Worm (Caenorhabditis elegans): Measurements from ENCODE around the gene W07A12.4.

Gene W07A12.4

DNA sequence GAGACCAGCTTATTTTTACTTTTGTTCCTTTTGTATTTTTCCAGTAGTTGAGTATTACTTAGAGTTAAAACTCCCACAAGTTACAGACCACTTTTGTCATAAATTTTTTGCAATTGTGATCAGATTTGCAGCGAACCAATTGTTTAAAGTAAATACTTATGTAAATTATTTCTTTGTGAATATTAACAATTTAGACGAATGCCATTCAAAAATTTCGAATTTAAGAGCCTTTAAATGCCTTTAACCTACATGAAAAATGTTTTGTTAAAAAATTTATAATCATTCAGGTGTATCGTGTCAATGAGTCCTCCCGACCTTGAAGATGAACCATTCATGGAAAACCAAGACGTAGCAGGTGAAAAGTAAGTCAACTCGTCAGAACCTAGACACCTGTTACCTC lies at the start of gene W07A12.4:
W07A12.4 (plus strand) TSS at position 301 of the 400 bp plus-strand sequence.
- TF ChIP-seq pag-3 (tag; optimal IDR thresholded peaks at IDR 0.05; ENCODE audit: borderline replicate concordance): no peak
- no peak for TF ChIP-seq ttx-3 (tag; optimal IDR thresholded peaks at IDR 0.05)
- TF ChIP-seq hlh-8 (tag; optimal IDR thresholded peaks at IDR 0.05): no peak
- TF ChIP-seq pha-4 (tag; optimal IDR thresholded peaks at IDR 0.05): no peak
- TF ChIP-seq rnt-1 (tag; optimal IDR thresholded peaks at IDR 0.05): no peak
- no peak for TF ChIP-seq fkh-6 (tag; optimal IDR thresholded peaks at IDR 0.05)
- no peak for TF ChIP-seq sox-2 (GFP tag; IDR thresholded peaks at IDR 0.05)
- TF ChIP-seq gmeb-2 (tag; optimal IDR thresholded peaks at IDR 0.05): no peak
- no peak for TF ChIP-seq K09A11.1 (tag; optimal IDR thresholded peaks at IDR 0.05; ENCODE audit: insufficient read depth)
- no peak for TF ChIP-seq pros-1 (tag; optimal IDR thresholded peaks at IDR 0.05)
- TF ChIP-seq dve-1 (tag; optimal IDR thresholded peaks at IDR 0.05): no peak
- TF ChIP-seq unc-42 (tag; optimal IDR thresholded peaks at IDR 0.05): no peak

ce11 chrII:9097302-9097701 lies 48.8 kb upstream of the W07A12.4 start:
- no peak for TF ChIP-seq C08G9.2 (tag; optimal IDR thresholded peaks at IDR 0.05)
- no peak for TF ChIP-seq unc-42 (tag; optimal IDR thresholded peaks at IDR 0.05)
- no peak for TF ChIP-seq pha-2 (tag; optimal IDR thresholded peaks at IDR 0.05)
- no peak for TF ChIP-seq ttx-3 (tag; optimal IDR thresholded peaks at IDR 0.05)
- TF ChIP-seq ref-2 (tag; optimal IDR thresholded peaks at IDR 0.05): no peak

DNA sequence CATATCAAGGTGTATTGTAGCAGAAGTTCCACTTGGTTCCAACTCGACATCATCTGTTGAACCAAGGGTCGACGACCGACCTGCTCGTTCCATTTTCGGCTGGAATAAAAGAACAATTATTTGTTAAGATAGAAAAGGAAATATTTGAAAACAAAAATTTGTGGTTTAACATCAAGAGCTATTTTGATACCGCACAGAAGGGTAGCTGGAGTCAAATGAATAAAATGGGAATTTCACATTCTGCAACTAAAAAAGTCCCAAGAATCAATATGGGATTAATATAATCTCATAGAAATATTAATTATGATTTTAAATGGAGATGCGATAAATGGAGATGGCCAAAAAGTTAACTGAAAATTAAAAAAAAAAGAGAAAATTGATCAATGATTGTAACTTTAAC lies 47.6 kb upstream of the W07A12.4 start, which contains the start of gene clh-5:
clh-5 (minus strand) TSS at position 101 of the 400 bp plus-strand sequence.
- no peak for TF ChIP-seq pha-4 (tag; optimal IDR thresholded peaks at IDR 0.05)
- TF ChIP-seq pros-1 (tag; optimal IDR thresholded peaks at IDR 0.05): no peak
- TF ChIP-seq unc-42 (tag; optimal IDR thresholded peaks at IDR 0.05): no peak
- no peak for TF ChIP-seq elt-4 (tag; optimal IDR thresholded peaks at IDR 0.05)
- no peak for TF ChIP-seq nfya-1 (tag; optimal IDR thresholded peaks at IDR 0.05)
- no peak for TF ChIP-seq unc-55 (GFP tag; optimal IDR thresholded peaks at IDR 0.05)
- TF ChIP-seq gmeb-2 (tag; optimal IDR thresholded peaks at IDR 0.05): no peak
- no peak for TF ChIP-seq ceh-6 (GFP tag; optimal IDR thresholded peaks at IDR 0.05)
- TF ChIP-seq nhr-11 (tag; optimal IDR thresholded peaks at IDR 0.05): no peak
- TF ChIP-seq zip-5 (tag; optimal IDR thresholded peaks at IDR 0.05): no peak
- TF ChIP-seq pat-9 (tag; optimal IDR thresholded peaks at IDR 0.05): no peak
- TF ChIP-seq unc-86 (tag; optimal IDR thresholded peaks at IDR 0.05): no peak
- no peak for TF ChIP-seq ceh-24 (tag; optimal IDR thresholded peaks at IDR 0.05)
- no peak for TF ChIP-seq fax-1 (tag; optimal IDR thresholded peaks at IDR 0.05)
- no peak for TF ChIP-seq pqm-1 (tag; optimal IDR thresholded peaks at IDR 0.05)
- no peak for TF ChIP-seq ceh-9 (tag; optimal IDR thresholded peaks at IDR 0.05)

- TF ChIP-seq dmd-4 (tag; optimal IDR thresholded peaks at IDR 0.05; ENCODE audit: borderline replicate concordance) (no peak), hlh-15 (tag; optimal IDR thresholded peaks at IDR 0.05) (no peak), ceh-18 (tag; optimal IDR thresholded peaks at IDR 0.05) (no peak), ceh-48 (tag; optimal IDR thresholded peaks at IDR 0.05) (peak; percentile 58), unc-42 (tag; optimal IDR thresholded peaks at IDR 0.05) (peak; percentile 17), ceh-34 (tag; optimal IDR thresholded peaks at IDR 0.05) (no peak), hlh-30 (tag; optimal IDR thresholded peaks at IDR 0.05; ENCODE audit: insufficient read depth) (peak; percentile 21), C08G9.2 (tag; optimal IDR thresholded peaks at IDR 0.05) (no peak), tbx-2 (tag; optimal IDR thresholded peaks at IDR 0.05) (peak; percentile 14)
Observed at ce11 chrII:9099017-9099416, 47.0 kb upstream of the W07A12.4 start, which contains the start of gene T24H10.1. Gene T24H10.1, plus strand, starts transcription at chrII:9099371.

- TF ChIP-seq pqm-1 (tag; optimal IDR thresholded peaks at IDR 0.05) (no peak), fkh-6 (tag; optimal IDR thresholded peaks at IDR 0.05) (no peak), elt-2 (tag; optimal IDR thresholded peaks at IDR 0.05) (no peak), T23F11.4 (GFP tag; optimal IDR thresholded peaks at IDR 0.05) (no peak), ceh-24 (tag; optimal IDR thresholded peaks at IDR 0.05) (no peak), hlh-30 (tag; optimal IDR thresholded peaks at IDR 0.05; ENCODE audit: insufficient read depth) (no peak), hlh-13 (GFP tag; optimal IDR thresholded peaks at IDR 0.05) (no peak), ceh-45 (GFP tag; IDR thresholded peaks at IDR 0.05) (no peak), dmd-4 (tag; optimal IDR thresholded peaks at IDR 0.05; ENCODE audit: borderline replicate concordance) (no peak), ceh-48 (tag; optimal IDR thresholded peaks at IDR 0.05) (no peak), tbx-7 (tag; optimal IDR thresholded peaks at IDR 0.05) (no peak), hlh-15 (tag; optimal IDR thresholded peaks at IDR 0.05) (no peak), ref-2 (tag; optimal IDR thresholded peaks at IDR 0.05) (no peak), pax-1 (tag; optimal IDR thresholded peaks at IDR 0.05) (no peak), ceh-34 (tag; optimal IDR thresholded peaks at IDR 0.05) (no peak), ets-4 (tag; optimal IDR thresholded peaks at IDR 0.05) (no peak)
Observed at ce11 chrII:9100798-9101197, 45.3 kb upstream of the W07A12.4 start, which contains the start of gene T24H10.5. Gene T24H10.5, plus strand, starts transcription at chrII:9101098.
